Worm (Caenorhabditis elegans): Measurements from ENCODE around the gene srlf-24.
A peak's percentile ranks its signal among the peaks of the same experiment; 100 is the strongest.

srlf-24 gene

DNA sequence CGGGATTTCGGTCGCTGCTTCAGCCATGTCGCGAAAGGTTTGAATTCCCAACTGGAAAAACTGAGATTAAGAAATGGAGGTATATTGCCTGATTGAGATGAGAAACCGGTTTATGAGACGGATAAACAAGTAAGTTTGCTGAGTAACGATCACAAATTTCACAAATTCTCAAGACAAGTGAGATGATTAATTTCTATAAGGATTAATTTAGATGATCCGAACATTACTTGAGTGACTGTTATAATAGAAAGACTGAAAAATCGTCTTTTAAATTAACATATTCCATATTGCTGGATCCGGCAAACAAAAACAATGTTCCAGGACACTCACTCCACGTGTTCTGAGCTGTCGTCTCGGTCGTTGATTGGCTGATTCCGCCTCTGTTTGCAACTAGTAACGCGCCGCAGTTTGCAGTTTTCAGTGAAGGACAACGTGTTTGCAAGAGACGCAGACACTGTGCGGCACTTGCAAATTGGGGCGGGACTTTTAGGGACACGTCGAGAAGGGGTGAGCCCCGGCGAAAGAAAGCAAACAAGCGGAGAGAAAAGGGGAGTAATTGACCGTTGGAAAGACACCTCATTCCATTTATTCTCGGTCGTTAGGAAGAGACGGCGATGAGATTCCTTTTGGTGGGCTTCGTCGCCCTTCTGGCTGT is 13.3 kb upstream of the srlf-24 start, which contains the start of the genes imp-2 and enpl-1 (continued):
- TF ChIP-seq dmd-6 (GFP tag; IDR thresholded peaks at IDR 0.05) (peak; percentile 88), arid-1 (GFP tag; conservative IDR thresholded peaks at IDR 0.05) (peak; percentile 71), nhr-6 (tag; optimal IDR thresholded peaks at IDR 0.05) (peak; percentile 83), nhr-41 (GFP tag; IDR thresholded peaks at IDR 0.05) (no peak), ctbp-1 (GFP tag; IDR thresholded peaks at IDR 0.05) (peak; percentile 82), lin-39 (tag; optimal IDR thresholded peaks at IDR 0.05) (no peak), mes-2 (tag; optimal IDR thresholded peaks at IDR 0.05; ENCODE audit: poor library complexity, severe bottlenecking) (peak; percentile 83), ceh-62 (tag; optimal IDR thresholded peaks at IDR 0.05) (no peak), ceh-82 (tag; optimal IDR thresholded peaks at IDR 0.05) (no peak), dpl-1 (GFP tag; optimal IDR thresholded peaks at IDR 0.05) (peak; percentile 78), zip-11 (GFP tag; IDR thresholded peaks at IDR 0.05) (no peak)

- TF ChIP-seq dpl-1 (GFP tag; optimal IDR thresholded peaks at IDR 0.05) (no peak), snpc-4 (tag; optimal IDR thresholded peaks at IDR 0.05) (no peak), F10B5.3 (tag; optimal IDR thresholded peaks at IDR 0.05) (no peak)
Observed at ce11 chrIV:11112641-11113040, 7.0 kb upstream of the srlf-24 start, which contains the start of gene clc-9. Gene clc-9, plus strand, starts transcription at chrIV:11112941.

- TF ChIP-seq lin-39 (tag; optimal IDR thresholded peaks at IDR 0.05) = no peak
- TF ChIP-seq T20F7.1 (GFP tag; optimal IDR thresholded peaks at IDR 0.05) = no peak
- no peak for TF ChIP-seq unc-130 (GFP tag; optimal IDR thresholded peaks at IDR 0.05)
- TF ChIP-seq snpc-1.2 (GFP tag; IDR thresholded peaks at IDR 0.05) = no peak
- no peak for TF ChIP-seq nhr-11 (tag; optimal IDR thresholded peaks at IDR 0.05)
- TF ChIP-seq hlh-30 (tag; optimal IDR thresholded peaks at IDR 0.05; ENCODE audit: insufficient read depth) = peak; percentile 36
- TF ChIP-seq nhr-10 (tag; optimal IDR thresholded peaks at IDR 0.05) = no peak
- no peak for TF ChIP-seq ceh-28 (tag; optimal IDR thresholded peaks at IDR 0.05)
Observed at ce11 chrIV:11111898-11112297, 6.3 kb upstream of the srlf-24 start.

DNA sequence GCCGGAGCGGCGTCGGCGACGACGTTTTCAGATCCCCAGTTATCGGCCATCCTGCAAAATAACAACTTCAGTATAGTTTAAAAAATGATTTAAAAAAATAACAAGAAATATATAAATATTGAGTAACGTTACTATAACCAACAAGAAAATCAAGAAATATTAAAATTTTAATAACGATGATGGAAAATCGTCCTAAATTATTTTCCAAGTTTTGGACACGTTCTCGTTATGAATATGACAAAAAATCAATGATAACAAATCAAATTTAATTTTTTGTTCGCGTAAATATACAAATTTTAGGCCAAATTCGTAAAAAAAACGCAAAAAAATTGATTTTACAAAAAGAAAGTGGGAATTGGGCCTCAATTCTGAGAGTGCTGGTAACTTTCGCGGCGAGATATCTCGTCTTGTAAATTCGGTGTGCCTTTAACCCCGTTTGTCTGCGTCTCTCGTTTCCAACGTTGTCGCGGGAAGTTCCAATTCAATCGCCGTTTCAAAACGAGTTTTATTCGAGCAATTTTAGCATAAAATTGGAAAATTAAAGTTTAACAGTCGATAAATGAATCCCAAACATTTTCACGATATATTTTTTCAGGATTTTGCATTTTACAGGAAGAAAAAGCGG is 5.5 kb upstream of the srlf-24 start, which contains the start of gene rps-5:
Gene rps-5, minus strand, starts transcription at position 51 of the 625 bp plus-strand sequence.
- TF ChIP-seq mxl-3 (GFP tag; optimal IDR thresholded peaks at IDR 0.05) = no peak
- peak in 1 of 2 experiments; percentile 85 for TF ChIP-seq lsy-2 (tag; optimal IDR thresholded peaks at IDR 0.05)
- TF ChIP-seq hlh-30 (tag; optimal IDR thresholded peaks at IDR 0.05; ENCODE audit: insufficient read depth) = peak; percentile 43
- TF ChIP-seq daf-19 (GFP tag; conservative IDR thresholded peaks at IDR 0.05) = no peak
- TF ChIP-seq zip-11 (GFP tag; IDR thresholded peaks at IDR 0.05) = no peak
- no peak for TF ChIP-seq nhr-77 (tag; optimal IDR thresholded peaks at IDR 0.05)
- TF ChIP-seq hmg-1.1 (GFP tag; IDR thresholded peaks at IDR 0.05) = 0 out of 2 replicates have a peak, but pooled peaks have one; percentile 55
- no peak for TF ChIP-seq tra-1 (GFP tag; IDR thresholded peaks at IDR 0.05)
- no peak for TF ChIP-seq ceh-32 (tag; optimal IDR thresholded peaks at IDR 0.05; ENCODE audit: poor library complexity)
- TF ChIP-seq pha-4 (GFP tag; IDR thresholded peaks at IDR 0.05) = no peak
- TF ChIP-seq pha-4 (tag; optimal IDR thresholded peaks at IDR 0.05) = no peak
- TF ChIP-seq mdt-29 (GFP tag; IDR thresholded peaks at IDR 0.05) = no peak
- no peak for TF ChIP-seq nhr-10 (tag; optimal IDR thresholded peaks at IDR 0.05)
- peak; percentile 46 for TF ChIP-seq dve-1 (tag; optimal IDR thresholded peaks at IDR 0.05; ENCODE audit: insufficient read depth)
- TF ChIP-seq ZK546.5 (tag; optimal IDR thresholded peaks at IDR 0.05) = no peak
- TF ChIP-seq snpc-1.2 (GFP tag; IDR thresholded peaks at IDR 0.05) = peak; percentile 50; the same call in 1 of the 2 replicates
- peak; percentile 32 for TF ChIP-seq hlh-11 (tag; optimal IDR thresholded peaks at IDR 0.05)
- peak; percentile 17 for TF ChIP-seq nhr-28 (tag; optimal IDR thresholded peaks at IDR 0.05)
- no peak for TF ChIP-seq unc-130 (GFP tag; optimal IDR thresholded peaks at IDR 0.05)
- TF ChIP-seq mes-2 (tag; optimal IDR thresholded peaks at IDR 0.05; ENCODE audit: poor library complexity, severe bottlenecking) = peak; percentile 63
- TF ChIP-seq ceh-44 (GFP tag; IDR thresholded peaks at IDR 0.05) = no peak
- no peak for TF ChIP-seq fos-1 (tag; optimal IDR thresholded peaks at IDR 0.05)
- TF ChIP-seq rbr-2 (tag; optimal IDR thresholded peaks at IDR 0.05) = no peak
- no peak for TF ChIP-seq Y105C5A.15 (GFP tag; IDR thresholded peaks at IDR 0.05)
- TF ChIP-seq dpl-1 (GFP tag; optimal IDR thresholded peaks at IDR 0.05) = peak; percentile 82
- TF ChIP-seq nhr-11 (tag; optimal IDR thresholded peaks at IDR 0.05) = peak; percentile 22
- peak; percentile 58 for TF ChIP-seq nhr-6 (tag; optimal IDR thresholded peaks at IDR 0.05)
- no peak for TF ChIP-seq egl-43 (GFP tag; IDR thresholded peaks at IDR 0.05)
- no peak for TF ChIP-seq sdz-12 (GFP tag; optimal IDR thresholded peaks at IDR 0.05)
- TF ChIP-seq attf-4 (tag; optimal IDR thresholded peaks at IDR 0.05) = no peak
- peak in 1 of 2 experiments; percentile 25 for TF ChIP-seq hif-1 (tag; optimal IDR thresholded peaks at IDR 0.05)
